Fruit fly (Drosophila melanogaster) whole organism, adult: ENCODE measurements around the gene CG33090.

Experiments used
- CG12768 ChIP-seq: fragments of 200-800 bp; sonication (Bioruptor generic); optimal IDR thresholded peaks from 2 replicates; lab custom pipeline; 2017; ENCODE audit warnings: missing biosample characterization, missing genetic modification characterization, mild to moderate bottlenecking, moderate library complexity, missing genetic modification reagents
- CG5204 ChIP-seq: fragments of 200-800 bp; sonication (Bioruptor generic); optimal IDR thresholded peaks from 2 replicates; lab custom pipeline; 2016; ENCODE audit warnings: missing biosample characterization, missing genetic modification characterization
- CG7045 ChIP-seq: fragments of 200-800 bp; sonication (Bioruptor generic); optimal IDR thresholded peaks from 2 replicates; lab custom pipeline; 2017; ENCODE audit warnings: missing biosample characterization, mild to moderate bottlenecking, missing genetic modification characterization
- CG7101 ChIP-seq: fragments of 200-800 bp; sonication (Bioruptor generic); optimal IDR thresholded peaks from 2 replicates; lab custom pipeline; 2018; ENCODE audit warnings: missing biosample characterization, mild to moderate bottlenecking, missing genetic modification characterization, moderate library complexity
- Clk ChIP-seq: fragments of 200-800 bp; sonication (Bioruptor generic); optimal IDR thresholded peaks from 2 replicates; lab custom pipeline; 2017; ENCODE audit warnings: missing biosample characterization, missing genetic modification characterization
- Hr96 ChIP-seq: fragments of 200-800 bp; sonication (Bioruptor generic); optimal IDR thresholded peaks from 2 replicates; lab custom pipeline; 2016; ENCODE audit warnings: missing biosample characterization, missing genetic modification characterization
- Mnt ChIP-seq: fragments of 200-800 bp; sonication (Bioruptor generic); optimal IDR thresholded peaks from 2 replicates; lab custom pipeline; 2016; ENCODE audit warnings: missing biosample characterization, mild to moderate bottlenecking, missing genetic modification characterization
- bab1 ChIP-seq: fragments of 200-800 bp; sonication (Bioruptor generic); optimal IDR thresholded peaks from 3 replicates; lab custom pipeline; 2019; ENCODE audit warnings: missing biosample characterization, mild to moderate bottlenecking, missing genetic modification characterization, moderate library complexity
- cic ChIP-seq: fragments of 200-800 bp; sonication (Bioruptor generic); optimal IDR thresholded peaks from 2 replicates; lab custom pipeline; 2017; ENCODE audit warnings: missing biosample characterization, mild to moderate bottlenecking, missing genetic modification characterization, moderate library complexity
- cnc ChIP-seq, 2 experiments: fragments of >200 bp; optimal IDR thresholded peaks; 2 replicates each; lab custom pipeline; 2017
- ovo ChIP-seq: fragments of 200-800 bp; sonication (Bioruptor generic); optimal IDR thresholded peaks from 2 replicates; lab custom pipeline; 2016; ENCODE audit warnings: missing biosample characterization, missing genetic modification characterization

DNA sequence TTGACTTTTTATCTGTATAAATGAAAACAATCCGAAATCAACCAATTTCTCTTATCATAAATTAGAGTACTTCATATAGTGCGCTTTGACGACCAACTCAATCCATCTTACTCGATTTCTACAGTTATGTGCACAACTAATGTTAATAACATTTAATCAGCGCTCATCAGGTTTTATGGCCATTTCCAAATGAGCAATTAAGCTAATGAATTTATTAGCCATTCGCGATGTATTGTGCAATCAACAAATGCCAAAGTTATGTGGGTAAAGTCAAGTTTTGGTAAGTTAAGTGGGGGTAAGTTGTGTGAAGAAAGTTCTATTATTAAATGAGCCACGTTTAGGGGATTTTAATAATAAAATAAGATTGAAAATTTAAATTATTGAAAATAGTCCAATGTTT, 59.6 kb downstream of the CG33090 start:
- TF ChIP-seq CG5204 = no peak
- no peak for TF ChIP-seq Clk (GFP tag; lab: Kevin White, UChicago)
- no peak for TF ChIP-seq CG12768
- no peak for TF ChIP-seq CG7045
- TF ChIP-seq cnc (optimal IDR thresholded peaks at IDR 0.05; lab: Kevin White, UChicago) = no peak
- TF ChIP-seq CG7101 (tag; lab: Kevin White, UChicago) = no peak
- TF ChIP-seq ovo (GFP tag; lab: Kevin White, UChicago) = no peak
- TF ChIP-seq Hr96 (GFP tag; lab: Kevin White, UChicago) = no peak
- TF ChIP-seq Mnt = no peak
- no peak for TF ChIP-seq bab1 (GFP tag; lab: Kevin White, UChicago)
- no peak for TF ChIP-seq cic (GFP tag; lab: Kevin White, UChicago)
